Worm (Caenorhabditis elegans): ENCODE measurements around the gene C12D8.21.

DNA sequence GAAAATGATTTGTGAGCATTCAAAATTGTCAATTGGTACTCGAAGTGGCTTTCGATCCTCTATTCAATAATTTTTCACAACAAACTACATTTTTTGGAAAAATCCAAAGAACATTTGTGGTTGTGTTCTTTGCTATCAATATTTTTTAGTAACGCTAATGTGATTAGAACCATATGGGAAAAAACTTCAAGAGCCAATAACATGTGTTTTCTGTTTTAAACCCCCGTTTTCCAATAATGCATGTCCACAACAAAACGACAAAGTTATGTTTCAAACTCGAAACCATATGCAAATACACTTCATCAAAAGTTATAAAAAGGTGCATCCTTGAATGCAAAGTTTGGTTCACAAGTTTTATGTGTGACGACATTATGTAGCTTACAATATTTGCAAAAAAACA lies 44.9 kb upstream of the C12D8.21 start:
- no peak for TF ChIP-seq ttx-3 (tag; optimal IDR thresholded peaks at IDR 0.05)
- TF ChIP-seq pag-3 (tag; optimal IDR thresholded peaks at IDR 0.05; ENCODE audit: borderline replicate concordance) = no peak
- TF ChIP-seq dve-1 (tag; optimal IDR thresholded peaks at IDR 0.05) = no peak
- TF ChIP-seq nfya-1 (tag; optimal IDR thresholded peaks at IDR 0.05) = no peak
- TF ChIP-seq fkh-10 (GFP tag; optimal IDR thresholded peaks at IDR 0.05) = no peak
- no peak for TF ChIP-seq lin-11 (tag; optimal IDR thresholded peaks at IDR 0.05)
- no peak for TF ChIP-seq K09A11.1 (tag; optimal IDR thresholded peaks at IDR 0.05; ENCODE audit: insufficient read depth)
- no peak for TF ChIP-seq mec-3 (tag; optimal IDR thresholded peaks at IDR 0.05; ENCODE audit: borderline replicate concordance)
- TF ChIP-seq nhr-232 (tag; optimal IDR thresholded peaks at IDR 0.05) = no peak
- no peak for TF ChIP-seq ref-2 (tag; optimal IDR thresholded peaks at IDR 0.05)
- no peak for TF ChIP-seq ama-1 (optimal IDR thresholded peaks at IDR 0.05)
- no peak for TF ChIP-seq ahr-1 (tag; optimal IDR thresholded peaks at IDR 0.05)
- no peak for TF ChIP-seq dmd-4 (tag; optimal IDR thresholded peaks at IDR 0.05; ENCODE audit: borderline replicate concordance)
